Worm (Caenorhabditis elegans) whole organism, L1 larva: ENCODE measurements around the gene C32D5.7.

ENCODE experiments used
- C04F5.9 ChIP-seq: sonication (generic microtip); optimal IDR thresholded peaks from 2 replicates; lab custom pipeline; 2016; ENCODE audit warnings: missing genetic modification characterization, missing compliant biosample characterization
- C16A3.4 ChIP-seq: fragments of 150-350 bp; optimal IDR thresholded peaks from 2 replicates; lab custom pipeline; 2014; ENCODE audit warnings: missing biosample characterization, missing genetic modification characterization
- F16B12.6 ChIP-seq: fragments of 150-350 bp; optimal IDR thresholded peaks from 2 replicates; lab custom pipeline; 2014; ENCODE audit warnings: missing biosample characterization, missing genetic modification characterization
- aha-1 ChIP-seq: fragments of 150-350 bp; optimal IDR thresholded peaks from 2 replicates; lab custom pipeline; 2014; ENCODE audit warnings: missing biosample characterization, missing genetic modification characterization
- aly-2 ChIP-seq: fragments of 150-350 bp; optimal IDR thresholded peaks from 2 replicates; lab custom pipeline; 2014; ENCODE audit warnings: missing biosample characterization, missing genetic modification characterization
- ceh-82 ChIP-seq, 3 experiments: fragments of 150-350 bp in 1 of 3; sonication (generic microtip) in 2 of 3; optimal IDR thresholded peaks; 2 replicates each; lab custom pipeline; 2014 to 2017; ENCODE audit warnings: missing biosample characterization in 3 of 3, missing genetic modification characterization in 3 of 3
- ceh-88 ChIP-seq: fragments of 200-800 bp; sonication (Bioruptor generic); IDR thresholded peaks from 2 replicates; pipeline ENCODE4 v1.3.6; 2022; ENCODE audit warnings: missing genetic modification characterization, missing compliant biosample characterization
- ces-1 ChIP-seq: fragments of 150-350 bp; optimal IDR thresholded peaks from 2 replicates; lab custom pipeline; 2014; ENCODE audit warnings: missing biosample characterization, missing genetic modification reagents, missing genetic modification characterization
- dpl-1 ChIP-seq, 3 experiments: fragments of 150-350 bp in 2 of 3; sonication (generic microtip) in 1 of 3; optimal IDR thresholded peaks; 2 replicates each; lab custom pipeline; 2014 to 2017; ENCODE audit warnings: missing biosample characterization in 3 of 3, missing genetic modification characterization in 3 of 3, missing genetic modification reagents in 3 of 3
- dsc-1 ChIP-seq: sonication (generic microtip); optimal IDR thresholded peaks from 2 replicates; lab custom pipeline; 2016; ENCODE audit warnings: mild to moderate bottlenecking, missing genetic modification characterization, missing compliant biosample characterization
- efl-1 ChIP-seq, 4 experiments: fragments of 150-350 bp; optimal IDR thresholded peaks in 3 of 4; peaks in 1 of 4; 1 replicate in 1 of 4; 2 replicates in 3 of 4; lab custom pipeline; 2014; ENCODE audit warnings: missing biosample characterization in 2 of 4, missing genetic modification characterization in 2 of 4, missing genetic modification reagents in 2 of 4
- efl-3 ChIP-seq: fragments of 200-800 bp; sonication (Bioruptor generic); optimal IDR thresholded peaks from 2 replicates; lab custom pipeline; 2018; ENCODE audit warnings: mild to moderate bottlenecking, missing genetic modification characterization, missing compliant biosample characterization
- egl-27 ChIP-seq, 2 experiments: fragments of 150-350 bp in 1 of 2; sonication (generic microtip); optimal IDR thresholded peaks; 3 replicates each; lab custom pipeline; 2017 to 2018; ENCODE audit warnings: missing biosample characterization in 2 of 2, missing genetic modification characterization in 2 of 2, missing genetic modification reagents in 2 of 2
- ets-5 ChIP-seq: fragments of 200-800 bp; sonication (Bioruptor generic); IDR thresholded peaks from 2 replicates; pipeline ENCODE4 v1.3.6; 2022; ENCODE audit warnings: missing genetic modification characterization, missing compliant biosample characterization
- fkh-10 ChIP-seq: sonication (generic microtip); optimal IDR thresholded peaks from 2 replicates; lab custom pipeline; 2017; ENCODE audit warnings: missing biosample characterization, missing genetic modification reagents, missing genetic modification characterization
- grh-1 ChIP-seq: fragments of 200-800 bp; sonication (Bioruptor generic); IDR thresholded peaks from 2 replicates; pipeline ENCODE4 v1.3.6; 2022; ENCODE audit warnings: missing genetic modification reagents, missing genetic modification characterization, missing compliant biosample characterization
- hlh-17 ChIP-seq: fragments of 200-800 bp; sonication (Bioruptor generic); optimal IDR thresholded peaks from 2 replicates; lab custom pipeline; 2018; ENCODE audit warnings: missing genetic modification characterization, mild to moderate bottlenecking, missing compliant biosample characterization, moderate library complexity, borderline replicate concordance
- hlh-4 ChIP-seq: sonication (generic microtip); optimal IDR thresholded peaks from 2 replicates; lab custom pipeline; 2016; ENCODE audit warnings: mild to moderate bottlenecking, missing genetic modification characterization, missing compliant biosample characterization
- hpl-2 ChIP-seq: fragments of 150-350 bp; optimal IDR thresholded peaks from 2 replicates; lab custom pipeline; 2014; ENCODE audit warnings: missing biosample characterization, missing genetic modification reagents, missing genetic modification characterization
- irx-1 ChIP-seq: sonication (generic microtip); optimal IDR thresholded peaks from 2 replicates; lab custom pipeline; 2016; ENCODE audit warnings: missing genetic modification characterization, missing compliant biosample characterization
- isw-1 ChIP-seq: fragments of 200-800 bp; sonication (Bioruptor generic); IDR thresholded peaks from 2 replicates; pipeline ENCODE4 v1.3.6; 2022; ENCODE audit warnings: missing genetic modification characterization, missing compliant biosample characterization
- jun-1 ChIP-seq: fragments of 150-350 bp; optimal IDR thresholded peaks from 2 replicates; lab custom pipeline; 2014; ENCODE audit warnings: missing biosample characterization, missing genetic modification reagents, missing genetic modification characterization
- lin-13 ChIP-seq: fragments of 150-350 bp; optimal IDR thresholded peaks from 2 replicates; lab custom pipeline; 2014; ENCODE audit warnings: missing biosample characterization, missing genetic modification reagents, missing genetic modification characterization
- lin-15B ChIP-seq: fragments of 150-350 bp; sonication (generic microtip); optimal IDR thresholded peaks from 3 replicates; lab custom pipeline; 2014; ENCODE audit warnings: missing biosample characterization, missing genetic modification characterization
- lin-35 ChIP-seq, 2 experiments: fragments of 150-350 bp; optimal IDR thresholded peaks; 2 replicates each; lab custom pipeline; 2014; ENCODE audit warnings: missing biosample characterization in 2 of 2, missing genetic modification characterization in 2 of 2, missing genetic modification reagents in 2 of 2
- lin-39 ChIP-seq: fragments of 150-350 bp; optimal IDR thresholded peaks from 2 replicates; lab custom pipeline; 2014; ENCODE audit warnings: missing biosample characterization, missing genetic modification reagents, missing genetic modification characterization
- lsy-2 ChIP-seq, 2 experiments: fragments of 150-350 bp; optimal IDR thresholded peaks; 2 replicates each; lab custom pipeline; 2014; ENCODE audit warnings: missing biosample characterization in 2 of 2, missing genetic modification characterization in 2 of 2
- mab-9 ChIP-seq: fragments of 200-800 bp; sonication (Bioruptor generic); IDR thresholded peaks from 2 replicates; pipeline ENCODE4 v1.3.6; 2022; ENCODE audit warnings: missing genetic modification reagents, missing genetic modification characterization, missing compliant biosample characterization
- nhr-12 ChIP-seq: sonication (generic microtip); optimal IDR thresholded peaks from 2 replicates; lab custom pipeline; 2017; ENCODE audit warnings: missing biosample characterization, missing genetic modification characterization
- nhr-19 ChIP-seq: fragments of 200-800 bp; sonication (Bioruptor generic); conservative IDR thresholded peaks from 2 replicates; pipeline ENCODE4 v1.3.6; 2022; ENCODE audit warnings: missing genetic modification characterization, missing compliant biosample characterization
- nhr-237 ChIP-seq: fragments of 150-350 bp; optimal IDR thresholded peaks from 2 replicates; lab custom pipeline; 2014; ENCODE audit warnings: missing biosample characterization, missing genetic modification characterization
- nhr-28 ChIP-seq: fragments of 150-350 bp; optimal IDR thresholded peaks from 2 replicates; lab custom pipeline; 2014; ENCODE audit warnings: missing biosample characterization, missing genetic modification characterization
- nhr-47 ChIP-seq: sonication (generic microtip); optimal IDR thresholded peaks from 2 replicates; lab custom pipeline; 2016; ENCODE audit warnings: mild to moderate bottlenecking, missing genetic modification characterization, moderate library complexity, missing compliant biosample characterization
- nhr-84 ChIP-seq: sonication (generic microtip); optimal IDR thresholded peaks from 2 replicates; lab custom pipeline; 2017; ENCODE audit warnings: missing biosample characterization, missing genetic modification characterization
- nhr-85 ChIP-seq: sonication (generic microtip); peaks from one replicate; lab custom pipeline; 2016; ENCODE audit warnings: missing genetic modification characterization, inconsistent platforms, missing compliant biosample characterization
- pag-3 ChIP-seq: sonication (generic microtip); optimal IDR thresholded peaks from 2 replicates; lab custom pipeline; 2017; ENCODE audit warnings: missing genetic modification characterization, mild to moderate bottlenecking, missing compliant biosample characterization, antibody characterized with exemption, borderline replicate concordance; ENCODE audit not compliant: insufficient read depth
- pax-3 ChIP-seq: fragments of 200-800 bp; sonication (Bioruptor generic); optimal IDR thresholded peaks from 2 replicates; lab custom pipeline; 2018; ENCODE audit warnings: mild to moderate bottlenecking, missing genetic modification characterization, moderate library complexity, missing compliant biosample characterization
- pqm-1 ChIP-seq: sonication (generic microtip); optimal IDR thresholded peaks from 3 replicates; lab custom pipeline; 2017; ENCODE audit warnings: missing biosample characterization, missing genetic modification characterization
- rnt-1 ChIP-seq: sonication (generic microtip); optimal IDR thresholded peaks from 2 replicates; lab custom pipeline; 2016; ENCODE audit warnings: mild to moderate bottlenecking, missing genetic modification characterization, moderate library complexity, missing compliant biosample characterization
- skn-1 ChIP-seq: fragments of 150-350 bp; optimal IDR thresholded peaks from 2 replicates; lab custom pipeline; 2014; ENCODE audit warnings: missing biosample characterization, missing genetic modification characterization
- sptf-1 ChIP-seq: fragments of 150-350 bp; optimal IDR thresholded peaks from 2 replicates; lab custom pipeline; 2014; ENCODE audit warnings: missing biosample characterization, missing genetic modification characterization
- sup-37 ChIP-seq: fragments of 200-800 bp; sonication (Bioruptor generic); optimal IDR thresholded peaks from 2 replicates; lab custom pipeline; 2018; ENCODE audit warnings: mild to moderate bottlenecking, missing genetic modification characterization, missing compliant biosample characterization
- swsn-7 ChIP-seq: sonication (generic microtip); optimal IDR thresholded peaks from 2 replicates; lab custom pipeline; 2016; ENCODE audit warnings: missing genetic modification characterization, missing compliant biosample characterization
- tlp-1 ChIP-seq: fragments of 150-350 bp; optimal IDR thresholded peaks from 2 replicates; lab custom pipeline; 2014; ENCODE audit warnings: missing biosample characterization, missing genetic modification characterization
- unc-86 ChIP-seq: sonication (generic microtip); optimal IDR thresholded peaks from 2 replicates; lab custom pipeline; 2016; ENCODE audit warnings: missing genetic modification characterization, missing compliant biosample characterization
- unc-98 ChIP-seq: fragments of 200-800 bp; sonication (Bioruptor generic); IDR thresholded peaks from 2 replicates; pipeline ENCODE4 v1.3.6; 2022; ENCODE audit warnings: missing genetic modification characterization, missing compliant biosample characterization
- vab-15 ChIP-seq: sonication (generic microtip); optimal IDR thresholded peaks from 2 replicates; lab custom pipeline; 2017; ENCODE audit warnings: missing genotype, mild to moderate bottlenecking, missing genetic modification characterization, missing compliant biosample characterization
- xbp-1 ChIP-seq: sonication (generic microtip); optimal IDR thresholded peaks from 2 replicates; lab custom pipeline; 2016; ENCODE audit warnings: missing genetic modification characterization, missing compliant biosample characterization
- zag-1 ChIP-seq: fragments of 150-350 bp; optimal IDR thresholded peaks from 2 replicates; lab custom pipeline; 2014; ENCODE audit warnings: missing biosample characterization, missing genetic modification characterization
- zip-4 ChIP-seq: fragments of 200-800 bp; sonication (Bioruptor generic); optimal IDR thresholded peaks from 2 replicates; lab custom pipeline; 2018; ENCODE audit warnings: mild to moderate bottlenecking, missing genetic modification characterization, moderate library complexity, missing compliant biosample characterization
- ztf-11 ChIP-seq, 2 experiments: sonication (generic microtip); optimal IDR thresholded peaks; 2 replicates each; lab custom pipeline; 2016 to 2017; ENCODE audit warnings: missing genetic modification characterization in 2 of 2, missing biosample characterization in 1 of 2, missing compliant biosample characterization in 1 of 2

Gene C32D5.7

ce11 chrII:6347341-6348118, 7.7 kb upstream of the C32D5.7 start, which contains the start of gene lgg-1 (continued):
- TF ChIP-seq nhr-28 (tag; lab: Kevin White, UChicago) (no peak), xbp-1 (peak; percentile 50), efl-1 (optimal IDR thresholded peaks at IDR 0.05; lab: Kevin White, UChicago) (peak; percentile 56 to 58), efl-1 (GFP tag; optimal IDR thresholded peaks at IDR 0.05 in 1 of 2; lab: Kevin White, UChicago) (peak in 1 of 2 experiments; percentile 95), dpl-1 (GFP tag; optimal IDR thresholded peaks at IDR 0.05; lab: Kevin White, UChicago) (peak in 2 of 3 experiments; percentile 15 to 20), isw-1 (GFP tag; lab: Robert Waterston, UW) (peak; percentile 49), efl-3 (GFP tag; lab: Kevin White, UChicago) (no peak), ceh-88 (GFP tag; lab: Robert Waterston, UW) (no peak), hpl-2 (no peak), aly-2 (no peak), nhr-84 (tag; lab: Kevin White, UChicago) (no peak), ztf-11 (tag; optimal IDR thresholded peaks at IDR 0.05; lab: Kevin White, UChicago) (peak in 1 of 2 experiments; percentile 39), jun-1 (tag; lab: Kevin White, UChicago) (peak; percentile 67), lin-13 (peak; percentile 50), lsy-2 (tag; optimal IDR thresholded peaks at IDR 0.05; lab: Kevin White, UChicago) (peak; percentile 39 to 61), rnt-1 (tag; lab: Kevin White, UChicago) (peak; percentile 58), nhr-237 (tag; lab: Kevin White, UChicago) (no peak), mab-9 (GFP tag; lab: Robert Waterston, UW) (peak; percentile 40), nhr-19 (GFP tag; lab: Robert Waterston, UW) (peak; percentile 45), egl-27 (tag; optimal IDR thresholded peaks at IDR 0.05; lab: Kevin White, UChicago) (peak in 1 of 2 experiments; percentile 14), ceh-82 (tag; optimal IDR thresholded peaks at IDR 0.05; lab: Kevin White, UChicago) (peak; percentile 33 to 77 (median 44)), ets-5 (GFP tag; lab: Robert Waterston, UW) (no peak), swsn-7 (tag; lab: Kevin White, UChicago) (peak; percentile 71), dsc-1 (peak; percentile 3), F16B12.6 (tag; lab: Kevin White, UChicago) (peak; percentile 20), zag-1 (tag; lab: Kevin White, UChicago) (no peak), hlh-4 (tag; lab: Kevin White, UChicago) (peak; percentile 17), nhr-12 (tag; lab: Kevin White, UChicago) (no peak), irx-1 (tag; lab: Kevin White, UChicago) (no peak), ces-1 (GFP tag; lab: Kevin White, UChicago) (no peak), skn-1 (tag; lab: Kevin White, UChicago) (peak; percentile 88), fkh-10 (GFP tag; lab: Kevin White, UChicago) (peak; percentile 23), pax-3 (tag; lab: Kevin White, UChicago) (peak; percentile 55), sup-37 (GFP tag; lab: Kevin White, UChicago) (peak; percentile 35), nhr-47 (tag; lab: Kevin White, UChicago) (peak; percentile 62), C16A3.4 (tag; lab: Kevin White, UChicago) (peak; percentile 3), unc-98 (GFP tag; lab: Robert Waterston, UW) (no peak), lin-35 (GFP tag; optimal IDR thresholded peaks at IDR 0.05; lab: Kevin White, UChicago) (peak; percentile 49 to 53), vab-15 (tag; lab: Kevin White, UChicago) (peak; percentile 68), unc-86 (tag; lab: Kevin White, UChicago) (peak; percentile 56), C04F5.9 (tag; lab: Kevin White, UChicago) (no peak), sptf-1 (no peak), hlh-17 (GFP tag; lab: Kevin White, UChicago) (no peak), nhr-85 (tag; lab: Kevin White, UChicago) (peak; percentile 80), grh-1 (no peak), lin-39 (no peak), lin-15B (tag; lab: Kevin White, UChicago) (no peak), zip-4 (GFP tag; lab: Kevin White, UChicago) (peak; percentile 81), pqm-1 (no peak), aha-1 (tag; lab: Kevin White, UChicago) (no peak), tlp-1 (tag; lab: Kevin White, UChicago) (no peak), pag-3 (tag; lab: Kevin White, UChicago) (no peak)
